Fruit fly (Drosophila melanogaster): ENCODE results near the gene Bdbt.

The Bdbt gene

dm6 chr3R:21101453-21102214, 17.0 kb downstream of the Bdbt start, which contains the start of the genes CG7044 and Tbc1d22:
CG7044 (minus strand) TSS chr3R:21101718.
Tbc1d22 (plus strand) TSS chr3R:21102199.
- TF ChIP-seq sage (GFP tag; optimal IDR thresholded peaks at IDR 0.05): no peak
- TF ChIP-seq sv (GFP tag; optimal IDR thresholded peaks at IDR 0.05): peak; percentile 21
- peak; percentile 52 for TF ChIP-seq ey (GFP tag; optimal IDR thresholded peaks at IDR 0.05)
- TF ChIP-seq CG9705 (GFP tag; optimal IDR thresholded peaks at IDR 0.05): peak; percentile 33
- TF ChIP-seq OdsH (GFP tag; optimal IDR thresholded peaks at IDR 0.05): peak; percentile 47
- TF ChIP-seq dsf (GFP tag; optimal IDR thresholded peaks at IDR 0.05; ENCODE audit: borderline replicate concordance): peak; percentile 11
- peak; percentile 54 for TF ChIP-seq Sp1 (GFP tag; optimal IDR thresholded peaks at IDR 0.05)
- no peak for TF ChIP-seq dl (GFP tag; optimal IDR thresholded peaks at IDR 0.05; ENCODE audit: insufficient read depth in 1 of 2, partially characterized antibody in 2 of 2)
- no peak for TF ChIP-seq brk (GFP tag; optimal IDR thresholded peaks at IDR 0.05)
- TF ChIP-seq foxo (GFP tag; optimal IDR thresholded peaks at IDR 0.05): peak in 1 of 2 experiments; percentile 62
- TF ChIP-seq HLH106 (tag; optimal IDR thresholded peaks at IDR 0.05): peak; percentile 65
- TF ChIP-seq psq (GFP tag; optimal IDR thresholded peaks at IDR 0.05): peak; percentile 46
- TF ChIP-seq woc (GFP tag; optimal IDR thresholded peaks at IDR 0.05): peak; percentile 82
- peak; percentile 54 for TF ChIP-seq rgr (GFP tag; optimal IDR thresholded peaks at IDR 0.05)

dm6 chr3R:21097631-21098117, 21.0 kb downstream of the Bdbt start, which contains the start of gene RhoGAP93B:
RhoGAP93B (minus strand) TSS chr3R:21097827.
- peak; percentile 75 for TF ChIP-seq ey (GFP tag; optimal IDR thresholded peaks at IDR 0.05)
- no peak for TF ChIP-seq pan (optimal IDR thresholded peaks at IDR 0.05)
- no peak for TF ChIP-seq Vsx2 (GFP tag; optimal IDR thresholded peaks at IDR 0.05; ENCODE audit: partially characterized antibody)
- peak; percentile 36 to 83 for TF ChIP-seq foxo (GFP tag; optimal IDR thresholded peaks at IDR 0.05)
- TF ChIP-seq Dif (GFP tag; optimal IDR thresholded peaks at IDR 0.05; ENCODE audit: partially characterized antibody): no peak
- TF ChIP-seq N (GFP tag; optimal IDR thresholded peaks at IDR 0.05): no peak
- peak; percentile 65 for TF ChIP-seq OdsH (GFP tag; optimal IDR thresholded peaks at IDR 0.05)
- TF ChIP-seq psq (GFP tag; optimal IDR thresholded peaks at IDR 0.05): peak; percentile 82
- TF ChIP-seq Mio (GFP tag; optimal IDR thresholded peaks at IDR 0.05): peak; percentile 40
- TF ChIP-seq Hr78 (GFP tag; optimal IDR thresholded peaks at IDR 0.05): no peak
- peak; percentile 83 for TF ChIP-seq br (GFP tag; optimal IDR thresholded peaks at IDR 0.05)
- peak; percentile 91 for TF ChIP-seq fru (GFP tag; optimal IDR thresholded peaks at IDR 0.05)
- TF ChIP-seq h (GFP tag; optimal IDR thresholded peaks at IDR 0.05): peak; percentile 82
- TF ChIP-seq Rel (GFP tag; optimal IDR thresholded peaks at IDR 0.05): no peak
- TF ChIP-seq Rel (tag; optimal IDR thresholded peaks at IDR 0.05): peak; percentile 68
- TF ChIP-seq Hnf4 (GFP tag; optimal IDR thresholded peaks at IDR 0.05): no peak
- peak; percentile 83 for TF ChIP-seq rgr (GFP tag; optimal IDR thresholded peaks at IDR 0.05)
- TF ChIP-seq Jra (GFP tag; optimal IDR thresholded peaks at IDR 0.05): peak; percentile 97
- peak; percentile 65 for TF ChIP-seq CG32264 (GFP tag; optimal IDR thresholded peaks at IDR 0.05)
- no peak for TF ChIP-seq lola (GFP tag; optimal IDR thresholded peaks at IDR 0.05)
- no peak for TF ChIP-seq CrebA (GFP tag; optimal IDR thresholded peaks at IDR 0.05; ENCODE audit: borderline replicate concordance)
- peak; percentile 53 for TF ChIP-seq Hr83 (GFP tag; optimal IDR thresholded peaks at IDR 0.05; ENCODE audit: poor library complexity, severe bottlenecking)
- no peak for TF ChIP-seq Dfd (GFP tag; optimal IDR thresholded peaks at IDR 0.05)
- TF ChIP-seq HLH106 (tag; optimal IDR thresholded peaks at IDR 0.05): peak; percentile 84
- TF ChIP-seq sv (GFP tag; optimal IDR thresholded peaks at IDR 0.05): peak; percentile 35
- peak; percentile 93 for TF ChIP-seq dsf (GFP tag; optimal IDR thresholded peaks at IDR 0.05; ENCODE audit: borderline replicate concordance)
- no peak for TF ChIP-seq GATAd (GFP tag; optimal IDR thresholded peaks at IDR 0.05)
- peak; percentile 87 for TF ChIP-seq woc (GFP tag; optimal IDR thresholded peaks at IDR 0.05)
- no peak for TF ChIP-seq dl (GFP tag; optimal IDR thresholded peaks at IDR 0.05; ENCODE audit: insufficient read depth in 1 of 2, partially characterized antibody in 2 of 2)
- TF ChIP-seq jim (GFP tag; optimal IDR thresholded peaks at IDR 0.05): peak; percentile 29
- TF ChIP-seq brk (GFP tag; optimal IDR thresholded peaks at IDR 0.05): no peak
- TF ChIP-seq tai (GFP tag; optimal IDR thresholded peaks at IDR 0.05): no peak
- TF ChIP-seq dmrt93B (GFP tag; optimal IDR thresholded peaks at IDR 0.05): no peak
- TF ChIP-seq Sp1 (GFP tag; optimal IDR thresholded peaks at IDR 0.05): peak; percentile 80
- peak; percentile 84 for TF ChIP-seq CG9705 (GFP tag; optimal IDR thresholded peaks at IDR 0.05)
- TF ChIP-seq usp (GFP tag; optimal IDR thresholded peaks at IDR 0.05): no peak
- no peak for TF ChIP-seq sage (GFP tag; optimal IDR thresholded peaks at IDR 0.05)
- TF ChIP-seq Myc (optimal IDR thresholded peaks at IDR 0.05): peak; percentile 19
- TF ChIP-seq Abd-B (GFP tag; optimal IDR thresholded peaks at IDR 0.05): no peak
